Fruit fly (Drosophila melanogaster): ENCODE data around the gene Cyp313a5.
A peak's percentile ranks its signal among the peaks of the same experiment; 100 is the strongest.

The Cyp313a5 gene

dm6 chr3R:12272826-12273225, 38.3 kb upstream of the Cyp313a5 start, which contains the start of gene Sfp87B:
Gene Sfp87B, plus strand, starts transcription at chr3R:12273126.
- TF ChIP-seq salr (GFP tag; optimal IDR thresholded peaks at IDR 0.05) = no peak
- no peak for TF ChIP-seq eg (GFP tag; IDR thresholded peaks at IDR 0.05)
- TF ChIP-seq Sox102F (GFP tag; optimal IDR thresholded peaks at IDR 0.05) = no peak
- TF ChIP-seq cyc (GFP tag; optimal IDR thresholded peaks at IDR 0.05) = no peak
- no peak for TF ChIP-seq Sox14 (GFP tag; optimal IDR thresholded peaks at IDR 0.05)
- TF ChIP-seq CG10669 (GFP tag; optimal IDR thresholded peaks at IDR 0.05) = no peak

- TF ChIP-seq Sox102F (GFP tag; optimal IDR thresholded peaks at IDR 0.05) (no peak), fd85E (GFP tag; optimal IDR thresholded peaks at IDR 0.05) (no peak), ss (GFP tag; optimal IDR thresholded peaks at IDR 0.05) (no peak), dac (GFP tag; optimal IDR thresholded peaks at IDR 0.05) (no peak), Hr4 (GFP tag; optimal IDR thresholded peaks at IDR 0.05) (no peak), CG3919 (GFP tag; optimal IDR thresholded peaks at IDR 0.05) (no peak), Ets21C (GFP tag; optimal IDR thresholded peaks at IDR 0.05) (no peak), CG34406 (GFP tag; optimal IDR thresholded peaks at IDR 0.05) (no peak), CG7368 (GFP tag; optimal IDR thresholded peaks at IDR 0.05) (no peak), Hr39 (GFP tag; optimal IDR thresholded peaks at IDR 0.05) (no peak), Met (GFP tag; optimal IDR thresholded peaks at IDR 0.05) (no peak)
These were observed 36.1 kb upstream of the Cyp313a5 start, which contains the start of gene CG17738 for dm6 chr3R:12270590-12270989. Gene CG17738, plus strand, starts transcription at chr3R:12270890.

- TF ChIP-seq ss (GFP tag; optimal IDR thresholded peaks at IDR 0.05) (no peak), Sox15 (GFP tag; optimal IDR thresholded peaks at IDR 0.05) (no peak), svp (GFP tag) (peak; percentile 100), Eip78C (GFP tag) (no peak), CG34406 (GFP tag; optimal IDR thresholded peaks at IDR 0.05) (no peak)
These were observed 35.5 kb upstream of the Cyp313a5 start for dm6 chr3R:12269889-12270403.

- TF ChIP-seq CG8119 (GFP tag; IDR thresholded peaks at IDR 0.05) (no peak), CG10631 (GFP tag; optimal IDR thresholded peaks at IDR 0.05) (no peak), CG6163 (GFP tag; IDR thresholded peaks at IDR 0.05) (no peak), fd85E (GFP tag; optimal IDR thresholded peaks at IDR 0.05) (no peak), CG6808 (GFP tag; optimal IDR thresholded peaks at IDR 0.05) (no peak), Ets96B (tag; optimal IDR thresholded peaks at IDR 0.05) (no peak), eg (GFP tag; IDR thresholded peaks at IDR 0.05) (no peak), fd59A (GFP tag; optimal IDR thresholded peaks at IDR 0.05) (no peak), CG8319 (GFP tag; optimal IDR thresholded peaks at IDR 0.05) (no peak), CG4318 (GFP tag; optimal IDR thresholded peaks at IDR 0.05) (no peak), Blimp-1 (GFP tag; optimal IDR thresholded peaks at IDR 0.05) (no peak), fkh (GFP tag; optimal IDR thresholded peaks at IDR 0.05) (no peak), CG10669 (GFP tag; optimal IDR thresholded peaks at IDR 0.05) (no peak), Eip75B (GFP tag; optimal IDR thresholded peaks at IDR 0.05) (no peak), Sox14 (GFP tag; optimal IDR thresholded peaks at IDR 0.05) (no peak), dac (GFP tag; optimal IDR thresholded peaks at IDR 0.05) (no peak), CG6276 (GFP tag; optimal IDR thresholded peaks at IDR 0.05) (no peak)
These were observed 26.2 kb upstream of the Cyp313a5 start, which contains the start of gene CG44038 for dm6 chr3R:12260669-12261068. Gene CG44038, plus strand, starts transcription at chr3R:12260969.

dm6 chr3R:12259819-12260218, 25.3 kb upstream of the Cyp313a5 start:
- no peak for TF ChIP-seq dsx (GFP tag; optimal IDR thresholded peaks at IDR 0.05; ENCODE audit: poor library complexity, severe bottlenecking)
- TF ChIP-seq spab (GFP tag; optimal IDR thresholded peaks at IDR 0.05) = no peak
